Worm (Caenorhabditis elegans) whole organism, midembryonic: ENCODE data around the gene C11H1.7.

Source experiments
- T22C8.4 ChIP-seq: fragments of 200-800 bp; sonication (Bioruptor generic); IDR thresholded peaks from 2 replicates; pipeline ENCODE4 v1.3.6; 2022; ENCODE audit warnings: missing genetic modification characterization, missing compliant biosample characterization
- cog-1 ChIP-seq: sonication (generic microtip); optimal IDR thresholded peaks from 2 replicates; lab custom pipeline; 2016; ENCODE audit warnings: missing genetic modification characterization, missing compliant biosample characterization
- flt-1 ChIP-seq: fragments of 200-800 bp; sonication (Bioruptor generic); IDR thresholded peaks from 2 replicates; pipeline ENCODE4 v1.3.6; 2022; ENCODE audit warnings: missing genetic modification characterization, missing compliant biosample characterization
- ref-1 ChIP-seq: fragments of 200-800 bp; sonication (Bioruptor generic); conservative IDR thresholded peaks from 2 replicates; pipeline ENCODE4 v1.3.6; 2022; ENCODE audit warnings: missing genetic modification reagents, missing genetic modification characterization, missing compliant biosample characterization

DNA sequence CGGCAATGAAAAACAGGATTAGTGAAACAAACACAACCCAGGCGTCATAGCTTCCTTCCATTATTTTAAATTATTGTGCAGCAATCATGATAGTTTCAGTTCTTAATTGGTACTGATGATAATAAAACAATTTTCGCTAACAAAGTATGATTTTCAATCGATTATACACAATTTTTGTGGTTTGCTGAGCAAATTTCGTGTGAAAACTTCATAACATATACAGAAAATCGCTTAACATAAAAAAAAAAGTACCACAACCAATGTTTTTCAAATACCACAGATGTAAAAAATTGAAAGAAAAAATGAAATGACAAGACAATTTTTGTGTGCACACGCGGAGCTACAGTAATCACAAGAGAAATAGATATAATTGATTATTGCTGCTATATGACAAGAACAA is 19.5 kb upstream of the C11H1.7 start, which contains the start of gene gphr-2:
- TF ChIP-seq cog-1 (no peak), ref-1 (GFP tag; lab: Robert Waterston, UW) (no peak), flt-1 (GFP tag; lab: Robert Waterston, UW) (no peak), T22C8.4 (GFP tag; lab: Robert Waterston, UW) (no peak)
